Worm (Caenorhabditis elegans) whole organism, midembryonic: ENCODE measurements around the gene C34F11.1.

ENCODE experiments used
- T22C8.4 ChIP-seq: fragments of 200-800 bp; sonication (Bioruptor generic); IDR thresholded peaks from 2 replicates; pipeline ENCODE4 v1.3.6; 2022; ENCODE audit warnings: missing genetic modification characterization, missing compliant biosample characterization
- cog-1 ChIP-seq: sonication (generic microtip); optimal IDR thresholded peaks from 2 replicates; lab custom pipeline; 2016; ENCODE audit warnings: missing genetic modification characterization, missing compliant biosample characterization
- flt-1 ChIP-seq: fragments of 200-800 bp; sonication (Bioruptor generic); IDR thresholded peaks from 2 replicates; pipeline ENCODE4 v1.3.6; 2022; ENCODE audit warnings: missing genetic modification characterization, missing compliant biosample characterization
- klf-2 ChIP-seq: fragments of 200-800 bp; sonication (Bioruptor generic); conservative IDR thresholded peaks from 2 replicates; pipeline ENCODE4 v1.3.6; 2022; ENCODE audit warnings: missing genetic modification reagents, missing genetic modification characterization, missing compliant biosample characterization
- med-1 ChIP-seq: sonication (generic microtip); optimal IDR thresholded peaks from 2 replicates; lab custom pipeline; 2017; ENCODE audit warnings: missing genetic modification characterization, mild to moderate bottlenecking, missing compliant biosample characterization, antibody characterized with exemption, missing genetic modification reagents; ENCODE audit not compliant: insufficient read depth
- ref-1 ChIP-seq: fragments of 200-800 bp; sonication (Bioruptor generic); conservative IDR thresholded peaks from 2 replicates; pipeline ENCODE4 v1.3.6; 2022; ENCODE audit warnings: missing genetic modification reagents, missing genetic modification characterization, missing compliant biosample characterization
- tab-1 ChIP-seq: fragments of 200-800 bp; sonication (Bioruptor generic); IDR thresholded peaks from 2 replicates; pipeline ENCODE4 v1.3.6; 2022; ENCODE audit warnings: missing genetic modification characterization, missing compliant biosample characterization
- ztf-23 ChIP-seq: fragments of 200-800 bp; sonication (Bioruptor generic); IDR thresholded peaks from 2 replicates; pipeline ENCODE4 v1.3.6; 2022; ENCODE audit warnings: missing genetic modification reagents, missing genetic modification characterization, missing compliant biosample characterization
- ztf-29 ChIP-seq: fragments of 200-800 bp; sonication (Bioruptor generic); IDR thresholded peaks from 2 replicates; pipeline ENCODE4 v1.3.6; 2022; ENCODE audit warnings: missing genetic modification reagents, missing genetic modification characterization, missing compliant biosample characterization

Gene C34F11.1

ce11 chrII:5191766-5192165, 21.0 kb upstream of the C34F11.1 start:
- TF ChIP-seq tab-1 (GFP tag; lab: Robert Waterston, UW) (no peak), ref-1 (GFP tag; lab: Robert Waterston, UW) (no peak), ztf-29 (GFP tag; lab: Robert Waterston, UW) (no peak), T22C8.4 (GFP tag; lab: Robert Waterston, UW) (no peak), flt-1 (GFP tag; lab: Robert Waterston, UW) (no peak), med-1 (GFP tag; lab: Kevin White, UChicago) (no peak), cog-1 (tag; lab: Kevin White, UChicago) (no peak), ztf-23 (GFP tag; lab: Robert Waterston, UW) (no peak), klf-2 (GFP tag; lab: Robert Waterston, UW) (no peak)

ce11 chrII:5194066-5194465, 18.7 kb upstream of the C34F11.1 start, which contains the start of gene msp-49:
Gene msp-49, plus strand, starts transcription at chrII:5194366.
- TF ChIP-seq ztf-29 (GFP tag; lab: Robert Waterston, UW), result no peak
- no peak for TF ChIP-seq flt-1 (GFP tag; lab: Robert Waterston, UW)
- TF ChIP-seq klf-2 (GFP tag; lab: Robert Waterston, UW), result no peak

- TF ChIP-seq flt-1 (GFP tag; lab: Robert Waterston, UW) (no peak), ztf-23 (GFP tag; lab: Robert Waterston, UW) (no peak), ref-1 (GFP tag; lab: Robert Waterston, UW) (no peak), T22C8.4 (GFP tag; lab: Robert Waterston, UW) (no peak), klf-2 (GFP tag; lab: Robert Waterston, UW) (no peak), tab-1 (GFP tag; lab: Robert Waterston, UW) (no peak), cog-1 (tag; lab: Kevin White, UChicago) (no peak), ztf-29 (GFP tag; lab: Robert Waterston, UW) (no peak)
These were observed 17.3 kb upstream of the C34F11.1 start, which contains the start of gene C34F11.5 for ce11 chrII:5195504-5195903. Gene C34F11.5, plus strand, starts transcription at chrII:5195804.

ce11 chrII:5199497-5199896, 13.3 kb upstream of the C34F11.1 start, which contains the start of gene msp-50:
Gene msp-50, plus strand, starts transcription at chrII:5199797.
- no peak for TF ChIP-seq klf-2 (GFP tag; lab: Robert Waterston, UW)

ce11 chrII:5200987-5201582, 11.7 kb upstream of the C34F11.1 start:
- TF ChIP-seq cog-1 (tag; lab: Kevin White, UChicago), result no peak
- TF ChIP-seq med-1 (GFP tag; lab: Kevin White, UChicago), result no peak
- TF ChIP-seq ztf-29 (GFP tag; lab: Robert Waterston, UW), result no peak
- no peak for TF ChIP-seq ztf-23 (GFP tag; lab: Robert Waterston, UW)
- no peak for TF ChIP-seq klf-2 (GFP tag; lab: Robert Waterston, UW)
- TF ChIP-seq flt-1 (GFP tag; lab: Robert Waterston, UW), result no peak

ce11 chrII:5201922-5202562, 10.7 kb upstream of the C34F11.1 start:
- TF ChIP-seq flt-1 (GFP tag; lab: Robert Waterston, UW) (no peak), ztf-29 (GFP tag; lab: Robert Waterston, UW) (no peak), klf-2 (GFP tag; lab: Robert Waterston, UW) (no peak)

ce11 chrII:5202930-5203329, 9.8 kb upstream of the C34F11.1 start, which contains the start of gene ampd-1:
Gene ampd-1, plus strand, starts transcription at chrII:5203322.
- no peak for TF ChIP-seq cog-1 (tag; lab: Kevin White, UChicago)
- no peak for TF ChIP-seq tab-1 (GFP tag; lab: Robert Waterston, UW)
- no peak for TF ChIP-seq klf-2 (GFP tag; lab: Robert Waterston, UW)
- TF ChIP-seq med-1 (GFP tag; lab: Kevin White, UChicago), result no peak
- TF ChIP-seq flt-1 (GFP tag; lab: Robert Waterston, UW), result no peak
- TF ChIP-seq ref-1 (GFP tag; lab: Robert Waterston, UW), result no peak
- no peak for TF ChIP-seq ztf-23 (GFP tag; lab: Robert Waterston, UW)
- no peak for TF ChIP-seq T22C8.4 (GFP tag; lab: Robert Waterston, UW)
- no peak for TF ChIP-seq ztf-29 (GFP tag; lab: Robert Waterston, UW)

ce11 chrII:5205286-5205685, 7.5 kb upstream of the C34F11.1 start:
- TF ChIP-seq klf-2 (GFP tag; lab: Robert Waterston, UW), result no peak
- TF ChIP-seq tab-1 (GFP tag; lab: Robert Waterston, UW), result no peak
- TF ChIP-seq med-1 (GFP tag; lab: Kevin White, UChicago), result no peak
- no peak for TF ChIP-seq cog-1 (tag; lab: Kevin White, UChicago)
- TF ChIP-seq flt-1 (GFP tag; lab: Robert Waterston, UW), result no peak
- TF ChIP-seq ztf-29 (GFP tag; lab: Robert Waterston, UW), result no peak
- TF ChIP-seq T22C8.4 (GFP tag; lab: Robert Waterston, UW), result no peak
- no peak for TF ChIP-seq ztf-23 (GFP tag; lab: Robert Waterston, UW)
- TF ChIP-seq ref-1 (GFP tag; lab: Robert Waterston, UW), result no peak

ce11 chrII:5209122-5209521, 3.7 kb upstream of the C34F11.1 start:
- TF ChIP-seq T22C8.4 (GFP tag; lab: Robert Waterston, UW), result no peak
- TF ChIP-seq ztf-23 (GFP tag; lab: Robert Waterston, UW), result no peak
- no peak for TF ChIP-seq ztf-29 (GFP tag; lab: Robert Waterston, UW)
- TF ChIP-seq ref-1 (GFP tag; lab: Robert Waterston, UW), result no peak
- no peak for TF ChIP-seq klf-2 (GFP tag; lab: Robert Waterston, UW)
- no peak for TF ChIP-seq med-1 (GFP tag; lab: Kevin White, UChicago)
- no peak for TF ChIP-seq flt-1 (GFP tag; lab: Robert Waterston, UW)
- no peak for TF ChIP-seq cog-1 (tag; lab: Kevin White, UChicago)
- no peak for TF ChIP-seq tab-1 (GFP tag; lab: Robert Waterston, UW)
